Worm (Caenorhabditis elegans): ENCODE measurements around the gene col-121.

ce11 chrIV:9386038-9386437 lies 10.0 kb downstream of the col-121 start, which contains the start of gene daf-15:
- TF ChIP-seq aptf-3 (GFP tag; IDR thresholded peaks at IDR 0.05) (no peak), bed-1 (GFP tag; IDR thresholded peaks at IDR 0.05) (no peak)
